Worm (Caenorhabditis elegans) whole organism, mixed stage, embryonic: ENCODE results near the gene C06B3.16.

Experiments used
- M03D4.4 ChIP-seq: sonication (generic microtip); optimal IDR thresholded peaks from 2 replicates; lab custom pipeline; 2017; ENCODE audit warnings: mild to moderate bottlenecking, missing genetic modification characterization, missing compliant biosample characterization
- blmp-1 ChIP-seq: fragments of 150-350 bp; optimal IDR thresholded peaks from 2 replicates; lab custom pipeline; 2014; ENCODE audit warnings: missing biosample characterization, missing genetic modification characterization
- ceh-39 ChIP-seq: fragments of 150-350 bp; optimal IDR thresholded peaks from 2 replicates; lab custom pipeline; 2014; ENCODE audit warnings: missing biosample characterization, missing genetic modification characterization
- ceh-43 ChIP-seq: fragments of 200-800 bp; sonication (Bioruptor generic); optimal IDR thresholded peaks from 2 replicates; lab custom pipeline; 2018; ENCODE audit warnings: mild to moderate bottlenecking, missing genetic modification characterization, moderate library complexity, missing compliant biosample characterization
- ceh-83 ChIP-seq: fragments of 200-800 bp; sonication (Bioruptor generic); optimal IDR thresholded peaks from 2 replicates; lab custom pipeline; 2018; ENCODE audit warnings: mild to moderate bottlenecking, missing genetic modification characterization, missing compliant biosample characterization
- ces-1 ChIP-seq: fragments of 150-350 bp; optimal IDR thresholded peaks from 2 replicates; lab custom pipeline; 2014; ENCODE audit warnings: missing biosample characterization, missing genetic modification reagents, missing genetic modification characterization
- cnd-1 ChIP-seq: fragments of 200-800 bp; sonication (Bioruptor generic); optimal IDR thresholded peaks from 2 replicates; lab custom pipeline; 2018; ENCODE audit warnings: mild to moderate bottlenecking, missing genetic modification characterization, missing compliant biosample characterization
- drap-1 ChIP-seq: fragments of 200-800 bp; sonication (Bioruptor generic); optimal IDR thresholded peaks from 3 replicates; lab custom pipeline; 2018; ENCODE audit warnings: mild to moderate bottlenecking, missing genetic modification characterization, missing compliant biosample characterization
- elt-1 ChIP-seq: sonication (generic microtip); optimal IDR thresholded peaks from 2 replicates; lab custom pipeline; 2017; ENCODE audit warnings: missing genetic modification characterization, mild to moderate bottlenecking, missing compliant biosample characterization, antibody characterized with exemption, moderate library complexity, borderline replicate concordance; ENCODE audit not compliant: insufficient read depth
- elt-3 ChIP-seq: fragments of 150-350 bp; optimal IDR thresholded peaks from 2 replicates; lab custom pipeline; 2014; ENCODE audit warnings: missing biosample characterization, missing genetic modification characterization
- flh-1 ChIP-seq: fragments of 200-800 bp; sonication (Bioruptor generic); optimal IDR thresholded peaks from 2 replicates; lab custom pipeline; 2018; ENCODE audit warnings: mild to moderate bottlenecking, missing genetic modification characterization, moderate library complexity, missing compliant biosample characterization
- ham-2 ChIP-seq: fragments of 200-800 bp; sonication (Bioruptor generic); optimal IDR thresholded peaks from 2 replicates; lab custom pipeline; 2018; ENCODE audit warnings: mild to moderate bottlenecking, missing genetic modification characterization, missing compliant biosample characterization
- hlh-1 ChIP-seq: fragments of 150-350 bp; optimal IDR thresholded peaks from 2 replicates; lab custom pipeline; 2014; ENCODE audit warnings: missing biosample characterization, missing genetic modification reagents, missing genetic modification characterization
- lin-13 ChIP-seq: fragments of 150-350 bp; optimal IDR thresholded peaks from 2 replicates; lab custom pipeline; 2014; ENCODE audit warnings: missing biosample characterization, missing genetic modification characterization
- lsy-2 ChIP-seq: fragments of 150-350 bp; optimal IDR thresholded peaks from 2 replicates; lab custom pipeline; 2014; ENCODE audit warnings: missing biosample characterization, missing genetic modification characterization
- mep-1 ChIP-seq: fragments of 150-350 bp; optimal IDR thresholded peaks from 2 replicates; lab custom pipeline; 2017; ENCODE audit warnings: missing biosample characterization, missing genetic modification reagents, missing genetic modification characterization, inconsistent platforms
- mls-2 ChIP-seq: sonication (generic microtip); optimal IDR thresholded peaks from 2 replicates; lab custom pipeline; 2016; ENCODE audit warnings: mild to moderate bottlenecking, missing genetic modification characterization, moderate library complexity, missing compliant biosample characterization
- nhr-12 ChIP-seq: fragments of 150-350 bp; optimal IDR thresholded peaks from 2 replicates; lab custom pipeline; 2014; ENCODE audit warnings: missing biosample characterization, missing genetic modification characterization
- nhr-2 ChIP-seq: fragments of 150-350 bp; optimal IDR thresholded peaks from 2 replicates; lab custom pipeline; 2014; ENCODE audit warnings: missing biosample characterization, missing genetic modification characterization
- nhr-237 ChIP-seq: fragments of 150-350 bp; optimal IDR thresholded peaks from 2 replicates; lab custom pipeline; 2014; ENCODE audit warnings: missing biosample characterization, missing genetic modification characterization
- pha-4 ChIP-seq: fragments of 150-350 bp; optimal IDR thresholded peaks from 2 replicates; lab custom pipeline; 2018; ENCODE audit warnings: missing biosample characterization, missing genetic modification reagents, missing genetic modification characterization
- sem-2 ChIP-seq: fragments of 200-800 bp; sonication (Bioruptor generic); optimal IDR thresholded peaks from 2 replicates; lab custom pipeline; 2018; ENCODE audit warnings: mild to moderate bottlenecking, missing genetic modification characterization, missing compliant biosample characterization
- snpc-4 ChIP-seq: fragments of 150-350 bp; optimal IDR thresholded peaks from 2 replicates; lab custom pipeline; 2014; ENCODE audit warnings: missing biosample characterization, missing genetic modification characterization
- sptf-1 ChIP-seq: sonication (generic microtip); optimal IDR thresholded peaks from 2 replicates; lab custom pipeline; 2017; ENCODE audit warnings: mild to moderate bottlenecking, missing genetic modification characterization, moderate library complexity, missing compliant biosample characterization
- tbx-8 ChIP-seq: fragments of 200-800 bp; sonication (Bioruptor generic); optimal IDR thresholded peaks from 2 replicates; lab custom pipeline; 2018; ENCODE audit warnings: mild to moderate bottlenecking, missing genetic modification characterization, moderate library complexity, missing compliant biosample characterization
- unc-39 ChIP-seq: fragments of 150-350 bp; optimal IDR thresholded peaks from 2 replicates; lab custom pipeline; 2014; ENCODE audit warnings: missing biosample characterization, missing genetic modification characterization
- unc-62 ChIP-seq: fragments of 150-350 bp; optimal IDR thresholded peaks from 2 replicates; lab custom pipeline; 2014; ENCODE audit warnings: missing biosample characterization, missing genetic modification reagents, missing genetic modification characterization
- zip-8 ChIP-seq: fragments of 150-350 bp; optimal IDR thresholded peaks from 2 replicates; lab custom pipeline; 2014; ENCODE audit warnings: missing biosample characterization, missing genetic modification characterization
- ztf-11 ChIP-seq: fragments of 150-350 bp; optimal IDR thresholded peaks from 2 replicates; lab custom pipeline; 2014; ENCODE audit warnings: missing biosample characterization, missing genetic modification characterization

The C06B3.16 gene

DNA sequence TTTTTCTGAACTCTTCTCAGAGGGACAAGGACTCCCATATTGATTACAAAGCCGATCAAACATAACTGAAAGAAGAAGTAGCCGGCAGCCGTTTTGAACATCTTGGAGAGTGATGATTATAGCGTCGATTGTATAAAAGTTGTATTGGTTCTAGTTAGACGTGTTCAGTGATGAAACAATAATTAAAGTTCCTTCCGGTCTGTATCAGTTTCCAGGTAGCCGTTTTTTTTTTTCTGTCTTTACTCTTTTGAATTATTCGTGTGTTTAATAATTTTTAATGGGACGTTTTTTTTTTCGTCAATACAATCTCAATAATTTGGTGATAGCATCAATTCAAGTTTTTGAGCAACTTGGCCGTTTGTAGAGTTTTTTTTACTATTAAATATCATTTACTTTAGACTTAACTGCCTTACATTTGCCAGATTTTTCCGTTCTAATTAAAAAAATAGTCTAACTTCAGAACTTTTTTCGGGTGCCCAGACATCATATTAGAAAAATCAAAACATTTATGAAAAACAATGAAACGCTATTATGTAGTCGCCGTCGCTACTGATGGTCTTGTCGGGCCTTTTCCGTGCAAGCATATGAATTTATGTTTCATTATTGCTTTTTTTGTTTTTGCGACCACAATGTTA is 15.2 kb downstream of the C06B3.16 start, which contains the start of the genes srx-10 and clec-226:
srx-10 (minus strand) TSS at position 101 of the 635 bp plus-strand sequence.
clec-226 (plus strand) TSS at position 585 of the 635 bp plus-strand sequence.
- TF ChIP-seq ham-2 (GFP tag; lab: Kevin White, UChicago) = no peak
- no peak for TF ChIP-seq ceh-39 (tag; lab: Kevin White, UChicago)
- no peak for TF ChIP-seq ces-1 (GFP tag; lab: Kevin White, UChicago)
- TF ChIP-seq M03D4.4 (tag; lab: Kevin White, UChicago) = no peak
- no peak for TF ChIP-seq sptf-1 (tag; lab: Kevin White, UChicago)
- TF ChIP-seq blmp-1 (tag; lab: Kevin White, UChicago) = no peak
- TF ChIP-seq ceh-83 (GFP tag; lab: Kevin White, UChicago) = no peak
- TF ChIP-seq pha-4 (tag; lab: Kevin White, UChicago) = no peak
- no peak for TF ChIP-seq tbx-8
- TF ChIP-seq hlh-1 = no peak
- no peak for TF ChIP-seq lsy-2
- no peak for TF ChIP-seq cnd-1 (tag; lab: Kevin White, UChicago)
- TF ChIP-seq elt-3 (tag; lab: Kevin White, UChicago) = no peak
- no peak for TF ChIP-seq mep-1 (tag; lab: Kevin White, UChicago)
- no peak for TF ChIP-seq lin-13 (tag; lab: Kevin White, UChicago)
- no peak for TF ChIP-seq sem-2 (GFP tag; lab: Kevin White, UChicago)
- no peak for TF ChIP-seq ztf-11 (tag; lab: Kevin White, UChicago)
- TF ChIP-seq zip-8 (tag; lab: Kevin White, UChicago) = no peak
- no peak for TF ChIP-seq nhr-2

- TF ChIP-seq unc-39 (tag; lab: Kevin White, UChicago) (no peak), ceh-39 (tag; lab: Kevin White, UChicago) (no peak), mep-1 (tag; lab: Kevin White, UChicago) (no peak)
Measured at ce11 chrV:13949010-13949409, 17.7 kb downstream of the C06B3.16 start, which contains the start of gene R10D12.6. R10D12.6 (plus strand) TSS chrV:13949310.

- no peak for TF ChIP-seq mls-2 (tag; lab: Kevin White, UChicago)
- TF ChIP-seq zip-8 (tag; lab: Kevin White, UChicago) = no peak
- TF ChIP-seq drap-1 (GFP tag; lab: Kevin White, UChicago) = no peak
- TF ChIP-seq nhr-237 (tag; lab: Kevin White, UChicago) = no peak
Measured at ce11 chrV:13949752-13950151, 18.4 kb downstream of the C06B3.16 start, which contains the start of gene R10D12.7. R10D12.7 (plus strand) TSS chrV:13950052.

ce11 chrV:13953191-13953590 is 21.9 kb downstream of the C06B3.16 start, which contains the start of gene R10D12.8:
R10D12.8 (minus strand) TSS chrV:13953291.
- no peak for TF ChIP-seq ceh-83 (GFP tag; lab: Kevin White, UChicago)
- TF ChIP-seq elt-1 (tag; lab: Kevin White, UChicago) = peak; percentile 78

ce11 chrV:13954056-13954455 is 22.7 kb downstream of the C06B3.16 start, which contains the start of gene swt-6:
swt-6 (plus strand) TSS chrV:13954356.
- TF ChIP-seq blmp-1 (tag; lab: Kevin White, UChicago) (no peak), pha-4 (tag; lab: Kevin White, UChicago) (no peak), mep-1 (tag; lab: Kevin White, UChicago) (no peak), elt-3 (tag; lab: Kevin White, UChicago) (no peak), nhr-2 (no peak), nhr-12 (tag; lab: Kevin White, UChicago) (no peak), sptf-1 (tag; lab: Kevin White, UChicago) (no peak), snpc-4 (tag; lab: Kevin White, UChicago) (no peak), elt-1 (tag; lab: Kevin White, UChicago) (no peak), ztf-11 (tag; lab: Kevin White, UChicago) (no peak), ceh-39 (tag; lab: Kevin White, UChicago) (no peak), unc-62 (GFP tag; lab: Kevin White, UChicago) (no peak), unc-39 (tag; lab: Kevin White, UChicago) (no peak), ceh-43 (GFP tag; lab: Kevin White, UChicago) (no peak), ceh-83 (GFP tag; lab: Kevin White, UChicago) (no peak), sem-2 (GFP tag; lab: Kevin White, UChicago) (no peak), nhr-237 (tag; lab: Kevin White, UChicago) (no peak), flh-1 (GFP tag; lab: Kevin White, UChicago) (no peak), zip-8 (tag; lab: Kevin White, UChicago) (no peak), M03D4.4 (tag; lab: Kevin White, UChicago) (no peak)
